Worm (Caenorhabditis elegans) whole organism, L2 larva: Measurements from ENCODE around the gene W02D7.5.
A peak's percentile ranks its signal among the peaks of the same experiment; 100 is the strongest.

ENCODE experiments used
- C34F6.9 ChIP-seq: fragments of 150-350 bp; optimal IDR thresholded peaks from 2 replicates; lab custom pipeline; 2014; ENCODE audit warnings: missing biosample characterization, missing genetic modification characterization
- F13H6.1 ChIP-seq: sonication (generic microtip); optimal IDR thresholded peaks from 2 replicates; lab custom pipeline; 2016; ENCODE audit warnings: missing genetic modification characterization, missing compliant biosample characterization
- Y55F3AM.14 ChIP-seq: fragments of 200-800 bp; sonication (Bioruptor generic); optimal IDR thresholded peaks from 2 replicates; lab custom pipeline; 2018; ENCODE audit warnings: mild to moderate bottlenecking, missing genetic modification characterization, missing compliant biosample characterization
- ZK546.5 ChIP-seq: sonication (generic microtip); optimal IDR thresholded peaks from 2 replicates; lab custom pipeline; 2017; ENCODE audit warnings: missing biosample characterization, missing genetic modification characterization
- alr-1 ChIP-seq: fragments of 150-350 bp; optimal IDR thresholded peaks from 2 replicates; lab custom pipeline; 2014; ENCODE audit warnings: missing biosample characterization, missing genetic modification characterization
- aly-2 ChIP-seq: fragments of 150-350 bp; optimal IDR thresholded peaks from 2 replicates; lab custom pipeline; 2014; ENCODE audit warnings: missing biosample characterization, missing genetic modification characterization
- ama-1 ChIP-seq: fragments of 150-350 bp; optimal IDR thresholded peaks from 2 replicates; lab custom pipeline; 2018; ENCODE audit warnings: inconsistent platforms
- blmp-1 ChIP-seq: sonication (generic microtip); optimal IDR thresholded peaks from 2 replicates; lab custom pipeline; 2017; ENCODE audit warnings: missing genetic modification characterization, mild to moderate bottlenecking, missing compliant biosample characterization, antibody characterized with exemption, moderate library complexity; ENCODE audit not compliant: insufficient read depth
- ceh-16 ChIP-seq: fragments of 150-350 bp; optimal IDR thresholded peaks from 2 replicates; lab custom pipeline; 2014; ENCODE audit warnings: missing biosample characterization, missing genetic modification characterization
- ceh-82 ChIP-seq: fragments of 150-350 bp; optimal IDR thresholded peaks from 2 replicates; lab custom pipeline; 2014; ENCODE audit warnings: missing biosample characterization, missing genetic modification characterization
- crh-2 ChIP-seq: sonication (generic microtip); optimal IDR thresholded peaks from 2 replicates; lab custom pipeline; 2017; ENCODE audit warnings: missing biosample characterization, missing genetic modification characterization
- dmd-4 ChIP-seq: sonication (generic microtip); optimal IDR thresholded peaks from 2 replicates; lab custom pipeline; 2017; ENCODE audit warnings: missing biosample characterization, missing genetic modification characterization
- egl-27 ChIP-seq: sonication (generic microtip); optimal IDR thresholded peaks from 3 replicates; lab custom pipeline; 2017; ENCODE audit warnings: missing biosample characterization, missing genetic modification reagents, missing genetic modification characterization
- elt-1 ChIP-seq: fragments of 150-350 bp; optimal IDR thresholded peaks from 2 replicates; lab custom pipeline; 2014; ENCODE audit warnings: missing biosample characterization, missing genetic modification characterization
- elt-3 ChIP-seq: sonication (generic microtip); optimal IDR thresholded peaks from 2 replicates; lab custom pipeline; 2017; ENCODE audit warnings: missing biosample characterization, missing genetic modification characterization
- fos-1 ChIP-seq: fragments of 150-350 bp; optimal IDR thresholded peaks from 2 replicates; lab custom pipeline; 2014; ENCODE audit warnings: missing biosample characterization, missing genetic modification characterization
- lin-11 ChIP-seq: fragments of 150-350 bp; sonication (generic microtip); optimal IDR thresholded peaks from 2 replicates; lab custom pipeline; 2014; ENCODE audit warnings: missing biosample characterization, missing genetic modification characterization, inconsistent platforms, mixed read lengths
- lin-39 ChIP-seq: fragments of 150-350 bp; optimal IDR thresholded peaks from 2 replicates; lab custom pipeline; 2014; ENCODE audit warnings: missing biosample characterization, missing genetic modification reagents, missing genetic modification characterization
- lsy-2 ChIP-seq, 2 experiments: fragments of 150-350 bp in 1 of 2; sonication (generic microtip) in 1 of 2; optimal IDR thresholded peaks; 2 replicates each; lab custom pipeline; 2014 to 2017; ENCODE audit warnings: missing biosample characterization in 2 of 2, missing genetic modification characterization in 2 of 2
- mab-5 ChIP-seq: fragments of 150-350 bp; optimal IDR thresholded peaks from 2 replicates; lab custom pipeline; 2014; ENCODE audit warnings: missing biosample characterization, missing genetic modification characterization
- mbf-1 ChIP-seq: sonication (generic microtip); optimal IDR thresholded peaks from 2 replicates; lab custom pipeline; 2017; ENCODE audit warnings: missing biosample characterization, missing genetic modification characterization
- mdl-1 ChIP-seq, 2 experiments: fragments of 150-350 bp in 1 of 2; sonication (generic microtip) in 1 of 2; optimal IDR thresholded peaks; 2 replicates each; lab custom pipeline; 2017; ENCODE audit warnings: missing biosample characterization in 2 of 2, missing genetic modification characterization in 2 of 2
- nhr-10 ChIP-seq: sonication (generic microtip); optimal IDR thresholded peaks from 2 replicates; lab custom pipeline; 2017; ENCODE audit warnings: missing biosample characterization, missing genetic modification characterization
- nhr-11 ChIP-seq: fragments of 150-350 bp; optimal IDR thresholded peaks from 2 replicates; lab custom pipeline; 2014; ENCODE audit warnings: missing biosample characterization, missing genetic modification characterization
- nhr-12 ChIP-seq: fragments of 150-350 bp; optimal IDR thresholded peaks from 2 replicates; lab custom pipeline; 2014; ENCODE audit warnings: missing biosample characterization, missing genetic modification characterization
- nhr-129 ChIP-seq: fragments of 150-350 bp; optimal IDR thresholded peaks from 2 replicates; lab custom pipeline; 2014; ENCODE audit warnings: missing biosample characterization, missing genetic modification characterization
- nhr-21 ChIP-seq: fragments of 150-350 bp; optimal IDR thresholded peaks from 2 replicates; lab custom pipeline; 2014; ENCODE audit warnings: missing biosample characterization, missing genetic modification characterization
- nhr-25 ChIP-seq: fragments of 150-350 bp; sonication (generic microtip); optimal IDR thresholded peaks from 3 replicates; lab custom pipeline; 2014; ENCODE audit warnings: missing biosample characterization, missing genetic modification characterization
- nhr-6 ChIP-seq: fragments of 150-350 bp; optimal IDR thresholded peaks from 2 replicates; lab custom pipeline; 2014; ENCODE audit warnings: missing biosample characterization, missing genetic modification characterization
- nhr-77 ChIP-seq: fragments of 150-350 bp; optimal IDR thresholded peaks from 2 replicates; lab custom pipeline; 2014; ENCODE audit warnings: missing biosample characterization, missing genetic modification characterization
- peb-1 ChIP-seq: fragments of 150-350 bp; optimal IDR thresholded peaks from 2 replicates; lab custom pipeline; 2014; ENCODE audit warnings: missing biosample characterization, missing genetic modification characterization
- skn-1 ChIP-seq: sonication (generic microtip); optimal IDR thresholded peaks from 2 replicates; lab custom pipeline; 2017; ENCODE audit warnings: missing biosample characterization, missing genetic modification characterization
- sma-9 ChIP-seq, 2 experiments: fragments of 150-350 bp in 1 of 2; sonication (generic microtip) in 1 of 2; optimal IDR thresholded peaks; 2 replicates each; lab custom pipeline; 2014 to 2016; ENCODE audit warnings: missing genetic modification characterization in 2 of 2, mild to moderate bottlenecking in 1 of 2, missing biosample characterization in 1 of 2, missing compliant biosample characterization in 1 of 2, missing genetic modification reagents in 1 of 2, moderate library complexity in 1 of 2
- snpc-4 ChIP-seq: fragments of 150-350 bp; optimal IDR thresholded peaks from 2 replicates; lab custom pipeline; 2014; ENCODE audit warnings: missing biosample characterization, missing genetic modification characterization
- unc-39 ChIP-seq: fragments of 150-350 bp; optimal IDR thresholded peaks from 2 replicates; lab custom pipeline; 2014; ENCODE audit warnings: missing biosample characterization, missing genetic modification characterization
- unc-62 ChIP-seq: fragments of 150-350 bp; optimal IDR thresholded peaks from 2 replicates; lab custom pipeline; 2014; ENCODE audit warnings: missing biosample characterization, missing genetic modification reagents, missing genetic modification characterization
- zag-1 ChIP-seq: fragments of 150-350 bp; optimal IDR thresholded peaks from 2 replicates; lab custom pipeline; 2014; ENCODE audit warnings: missing biosample characterization, missing genetic modification characterization
- ztf-11 ChIP-seq: sonication (generic microtip); optimal IDR thresholded peaks from 2 replicates; lab custom pipeline; 2017; ENCODE audit warnings: missing biosample characterization, missing genetic modification characterization
- ztf-4 ChIP-seq: fragments of 150-350 bp; optimal IDR thresholded peaks from 2 replicates; lab custom pipeline; 2014; ENCODE audit warnings: missing biosample characterization, missing genetic modification characterization

The W02D7.5 gene

DNA sequence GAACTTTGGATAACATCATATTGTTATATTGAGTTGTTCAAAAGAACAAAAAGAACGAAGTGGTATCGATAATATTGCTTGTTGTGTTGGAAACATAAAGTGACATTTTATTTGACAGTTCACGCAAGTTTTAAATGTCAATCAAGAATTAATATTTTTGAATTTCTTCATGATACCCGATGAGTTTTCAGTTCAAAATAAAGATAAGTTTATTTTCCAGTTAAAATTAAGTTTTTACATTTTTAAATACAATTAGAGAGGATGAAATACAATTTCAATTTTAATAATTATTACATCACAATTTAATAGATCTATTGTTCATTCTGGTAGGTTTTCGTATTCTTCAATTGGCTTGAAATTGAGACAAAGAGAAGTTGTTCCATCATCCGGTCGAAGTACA lies 1.5 kb downstream of the W02D7.5 start, which contains the start of gene W02D7.4:
Gene W02D7.4, minus strand, starts transcription at position 101 of the 400 bp plus-strand sequence.
- no peak for TF ChIP-seq nhr-21 (tag; lab: Kevin White, UChicago)
- TF ChIP-seq ceh-16 (tag; lab: Kevin White, UChicago) = no peak
- no peak for TF ChIP-seq zag-1
- TF ChIP-seq ama-1 (lab: Kevin White, UChicago) = no peak
- no peak for TF ChIP-seq blmp-1 (tag; lab: Kevin White, UChicago)
- no peak for TF ChIP-seq elt-3 (tag; lab: Kevin White, UChicago)
- no peak for TF ChIP-seq nhr-77 (tag; lab: Kevin White, UChicago)
- no peak for TF ChIP-seq snpc-4 (tag; lab: Kevin White, UChicago)
- TF ChIP-seq nhr-6 (tag; lab: Kevin White, UChicago) = no peak

DNA sequence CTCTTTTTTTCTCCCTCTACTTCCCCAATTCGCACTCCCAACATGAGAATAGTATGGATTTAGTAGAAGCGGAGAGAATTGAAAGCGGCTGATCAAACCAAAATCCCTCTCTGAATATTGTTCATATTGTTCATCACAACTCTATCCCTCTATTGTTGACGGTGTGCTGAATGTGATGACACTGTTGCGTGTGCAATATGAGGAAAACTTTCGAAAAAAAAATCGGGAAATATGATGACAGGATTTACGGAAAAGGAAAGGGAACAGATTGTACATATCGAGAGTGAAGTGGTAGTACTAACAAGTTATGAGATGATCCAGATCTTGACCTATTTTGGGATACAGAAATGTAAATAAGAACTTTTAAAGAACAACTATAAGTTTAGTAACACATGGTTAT lies 3.2 kb downstream of the W02D7.5 start, which contains the start of gene smex-1:
Gene smex-1, minus strand, starts transcription at position 101 of the 400 bp plus-strand sequence.
- no peak for TF ChIP-seq ama-1 (lab: Kevin White, UChicago)
- TF ChIP-seq mbf-1 (tag; lab: Kevin White, UChicago) = no peak
- TF ChIP-seq skn-1 (tag; lab: Kevin White, UChicago) = no peak
- TF ChIP-seq nhr-11 (tag; lab: Kevin White, UChicago) = no peak
- TF ChIP-seq snpc-4 (tag; lab: Kevin White, UChicago) = no peak
- no peak for TF ChIP-seq nhr-25
- no peak for TF ChIP-seq egl-27 (tag; lab: Kevin White, UChicago)
- no peak for TF ChIP-seq ZK546.5 (tag; lab: Kevin White, UChicago)
- no peak for TF ChIP-seq fos-1
- TF ChIP-seq nhr-21 (tag; lab: Kevin White, UChicago) = no peak
- TF ChIP-seq lin-11 (tag; lab: Kevin White, UChicago) = no peak
- no peak for TF ChIP-seq elt-1 (tag; lab: Kevin White, UChicago)
- TF ChIP-seq mdl-1 (tag; optimal IDR thresholded peaks at IDR 0.05; lab: Kevin White, UChicago) = no peak

DNA sequence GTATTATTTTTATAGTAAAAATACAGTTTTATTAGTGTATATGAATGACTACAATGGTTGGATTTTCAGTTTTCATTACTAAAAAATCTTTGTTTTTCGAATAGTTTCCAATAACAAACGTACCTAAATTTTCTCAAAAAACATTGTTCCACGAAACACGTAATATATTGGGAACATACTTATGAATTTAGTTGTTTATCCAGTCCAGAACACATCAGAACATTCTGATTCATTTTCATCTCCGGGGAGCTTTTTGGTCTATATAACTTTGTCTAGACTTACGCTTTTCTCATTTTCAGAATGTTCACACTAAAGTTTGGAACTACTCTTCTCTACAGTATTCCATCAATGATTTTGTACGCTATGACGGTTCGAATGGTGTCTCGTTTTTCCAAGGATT lies 7.3 kb downstream of the W02D7.5 start, which contains the start of gene srg-33:
Gene srg-33, plus strand, starts transcription at position 301 of the 400 bp plus-strand sequence.
- TF ChIP-seq zag-1 (no peak), lin-39 (tag; lab: Kevin White, UChicago) (no peak), ztf-4 (no peak), F13H6.1 (no peak), skn-1 (tag; lab: Kevin White, UChicago) (no peak), egl-27 (tag; lab: Kevin White, UChicago) (no peak), fos-1 (no peak), aly-2 (tag; lab: Kevin White, UChicago) (no peak), ama-1 (lab: Kevin White, UChicago) (no peak), nhr-21 (tag; lab: Kevin White, UChicago) (no peak)
- TF ChIP-seq, all 48 proteins: peak for 0

DNA sequence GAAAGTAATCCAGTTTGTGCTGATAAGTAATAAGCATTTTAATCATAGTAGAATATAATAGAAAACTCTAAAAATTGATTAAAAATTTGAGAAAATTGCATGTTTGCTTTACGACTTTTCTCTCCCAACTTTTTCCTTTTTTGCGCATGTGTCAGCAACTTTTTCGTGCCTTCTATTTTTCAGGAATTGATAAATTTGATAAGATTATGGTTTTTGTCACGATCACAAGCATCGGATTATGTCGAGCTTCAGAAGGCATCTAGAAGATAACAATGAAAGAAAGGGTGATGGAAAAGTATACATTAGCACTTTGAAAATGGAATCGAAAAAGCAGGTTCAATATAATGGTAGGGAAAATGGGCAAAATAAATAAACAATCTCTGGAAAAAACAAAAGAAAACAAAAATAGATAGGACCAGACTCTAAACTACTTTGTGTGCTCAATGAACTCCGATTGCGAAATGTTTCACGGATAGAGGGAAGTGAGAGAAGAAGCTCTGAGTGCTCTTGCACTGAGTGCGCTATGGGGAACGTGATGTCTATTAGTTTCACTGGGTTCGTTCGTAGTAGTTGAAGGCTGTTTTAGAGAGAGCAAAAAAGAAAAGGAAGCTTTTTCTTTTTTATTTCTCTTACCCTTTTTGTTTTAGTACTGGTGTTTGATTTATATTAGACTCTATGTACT lies 10.8 kb downstream of the W02D7.5 start:
- TF ChIP-seq Y55F3AM.14 (GFP tag; lab: Kevin White, UChicago) = no peak
- TF ChIP-seq sma-9 (GFP tag; optimal IDR thresholded peaks at IDR 0.05; lab: Kevin White, UChicago) = peak; percentile 98
- TF ChIP-seq sma-9 (tag; optimal IDR thresholded peaks at IDR 0.05; lab: Kevin White, UChicago) = no peak
- TF ChIP-seq crh-2 (tag; lab: Kevin White, UChicago) = no peak
- peak; percentile 24 for TF ChIP-seq zag-1
- TF ChIP-seq F13H6.1 = no peak
- no peak for TF ChIP-seq alr-1 (tag; lab: Kevin White, UChicago)
- no peak for TF ChIP-seq peb-1 (tag; lab: Kevin White, UChicago)
- TF ChIP-seq unc-39 (tag; lab: Kevin White, UChicago) = no peak
- no peak for TF ChIP-seq nhr-10 (tag; lab: Kevin White, UChicago)
- peak; percentile 7 for TF ChIP-seq nhr-6 (tag; lab: Kevin White, UChicago)
- no peak for TF ChIP-seq ceh-82
- TF ChIP-seq unc-62 = no peak
- no peak for TF ChIP-seq nhr-21 (tag; lab: Kevin White, UChicago)
- TF ChIP-seq mab-5 (tag; lab: Kevin White, UChicago) = no peak
- peak; percentile 45 for TF ChIP-seq C34F6.9
- TF ChIP-seq lin-11 (tag; lab: Kevin White, UChicago) = no peak
- TF ChIP-seq snpc-4 (tag; lab: Kevin White, UChicago) = no peak
- TF ChIP-seq elt-3 (tag; lab: Kevin White, UChicago) = no peak
- TF ChIP-seq nhr-77 (tag; lab: Kevin White, UChicago) = no peak
- TF ChIP-seq dmd-4 (tag; lab: Kevin White, UChicago) = no peak
- TF ChIP-seq skn-1 (tag; lab: Kevin White, UChicago) = no peak
- no peak for TF ChIP-seq lsy-2 (tag; optimal IDR thresholded peaks at IDR 0.05; lab: Kevin White, UChicago)
- no peak for TF ChIP-seq nhr-25
- TF ChIP-seq nhr-12 = no peak
- TF ChIP-seq ztf-11 (tag; lab: Kevin White, UChicago) = no peak
- TF ChIP-seq nhr-11 (tag; lab: Kevin White, UChicago) = no peak
- no peak for TF ChIP-seq blmp-1 (tag; lab: Kevin White, UChicago)
- no peak for TF ChIP-seq nhr-129 (tag; lab: Kevin White, UChicago)
- TF ChIP-seq mdl-1 (tag; optimal IDR thresholded peaks at IDR 0.05; lab: Kevin White, UChicago) = peak in 1 of 2 experiments; percentile 64
